Worm (Caenorhabditis elegans) whole organism, early embryonic: ENCODE measurements around the gene rhgf-2.

Experiments
- aly-1 ChIP-seq: sonication (generic microtip); optimal IDR thresholded peaks from 2 replicates; lab custom pipeline; 2016; ENCODE audit warnings: missing genetic modification characterization, missing compliant biosample characterization
- ama-1 ChIP-seq: fragments of 150-350 bp; optimal IDR thresholded peaks from 2 replicates; lab custom pipeline; 2014
- ceh-13 ChIP-seq: fragments of 200-800 bp; sonication (Bioruptor generic); optimal IDR thresholded peaks from 2 replicates; lab custom pipeline; 2018; ENCODE audit warnings: mild to moderate bottlenecking, missing genetic modification characterization, missing compliant biosample characterization
- ceh-36 ChIP-seq: sonication (generic microtip); optimal IDR thresholded peaks from 2 replicates; lab custom pipeline; 2016; ENCODE audit warnings: missing genetic modification characterization, inconsistent platforms, missing compliant biosample characterization
- ets-7 ChIP-seq: sonication (generic microtip); optimal IDR thresholded peaks from 2 replicates; lab custom pipeline; 2016; ENCODE audit warnings: missing genotype, missing genetic modification characterization, missing compliant biosample characterization
- sea-1 ChIP-seq: fragments of 200-800 bp; sonication (Bioruptor generic); conservative IDR thresholded peaks from 2 replicates; pipeline ENCODE4 v1.3.6; 2022; ENCODE audit warnings: missing genetic modification characterization, missing compliant biosample characterization

DNA sequence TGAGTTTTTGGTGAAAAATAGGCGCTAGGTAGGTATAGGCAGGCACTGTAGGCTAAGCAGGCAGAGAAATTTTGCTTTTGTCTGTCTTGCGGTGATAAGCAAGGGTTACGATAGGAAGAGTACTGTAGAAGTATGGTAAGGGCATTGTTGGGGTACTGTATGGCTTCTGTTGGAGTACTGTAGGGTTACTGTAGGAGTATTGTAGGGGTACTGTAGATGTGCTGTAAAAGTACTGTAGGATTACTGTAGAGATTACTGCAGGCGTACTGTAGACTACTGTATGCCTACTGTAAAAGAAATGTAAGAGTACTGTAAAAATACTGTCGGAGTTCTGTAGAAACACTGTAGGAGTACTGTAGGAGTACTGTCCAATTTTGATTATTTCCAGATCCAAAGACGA is 8.1 kb upstream of the rhgf-2 start:
- TF ChIP-seq ceh-13 (GFP tag; lab: Kevin White, UChicago) (no peak), ama-1 (lab: Kevin White, UChicago) (no peak), aly-1 (tag; lab: Kevin White, UChicago) (no peak), ceh-36 (tag; lab: Kevin White, UChicago) (no peak), sea-1 (GFP tag; lab: Robert Waterston, UW) (no peak), ets-7 (tag; lab: Kevin White, UChicago) (no peak)
